Worm (Caenorhabditis elegans) whole organism, young adult: Measurements from ENCODE around the gene R144.13.

Experiments
- B0019.2 ChIP-seq: fragments of 200-800 bp; sonication (Bioruptor generic); conservative IDR thresholded peaks from 2 replicates; pipeline ENCODE4 v1.3.6; 2022; ENCODE audit warnings: missing genetic modification reagents, missing genetic modification characterization, missing compliant biosample characterization
- B0035.1 ChIP-seq: sonication (generic microtip); optimal IDR thresholded peaks from 2 replicates; lab custom pipeline; 2016; ENCODE audit warnings: missing genetic modification characterization, mild to moderate bottlenecking, missing compliant biosample characterization, missing genotype, missing genetic modification reagents
- C06A6.2 ChIP-seq: fragments of 200-800 bp; sonication (Bioruptor generic); conservative IDR thresholded peaks from 2 replicates; pipeline ENCODE4 v1.3.6; 2022; ENCODE audit warnings: missing genetic modification characterization, missing compliant biosample characterization
- F33H1.4 ChIP-seq: fragments of 200-800 bp; sonication (Bioruptor generic); IDR thresholded peaks from 2 replicates; pipeline ENCODE4 v1.3.6; 2022; ENCODE audit warnings: missing genetic modification reagents, missing genetic modification characterization, missing compliant biosample characterization
- F37B4.10 ChIP-seq: fragments of 200-800 bp; sonication (Bioruptor generic); IDR thresholded peaks from 2 replicates; pipeline ENCODE4 v1.3.6; 2022; ENCODE audit warnings: missing genetic modification characterization, missing compliant biosample characterization
- F49E8.2 ChIP-seq: sonication (generic microtip); optimal IDR thresholded peaks from 3 replicates; lab custom pipeline; 2017; ENCODE audit warnings: missing genetic modification characterization, mild to moderate bottlenecking, missing compliant biosample characterization, antibody characterized with exemption, moderate library complexity; ENCODE audit not compliant: insufficient read depth
- F52B5.7 ChIP-seq: sonication (generic microtip); optimal IDR thresholded peaks from 2 replicates; lab custom pipeline; 2016; ENCODE audit warnings: mild to moderate bottlenecking, missing genetic modification characterization, missing compliant biosample characterization
- F55B11.4 ChIP-seq: sonication (generic microtip); optimal IDR thresholded peaks from 2 replicates; lab custom pipeline; 2016; ENCODE audit warnings: missing compliant biosample characterization, missing genetic modification characterization, borderline replicate concordance; ENCODE audit not compliant: insufficient read depth
- F57C9.4 ChIP-seq: sonication (generic microtip); optimal IDR thresholded peaks from 2 replicates; lab custom pipeline; 2017; ENCODE audit warnings: mild to moderate bottlenecking, missing genetic modification characterization, missing compliant biosample characterization
- K12H6.12 ChIP-seq: fragments of 200-800 bp; sonication (Bioruptor generic); optimal IDR thresholded peaks from 2 replicates; lab custom pipeline; 2018; ENCODE audit warnings: mild to moderate bottlenecking, missing genetic modification characterization, missing compliant biosample characterization
- Y53F4B.3 ChIP-seq: fragments of 200-800 bp; sonication (Bioruptor generic); IDR thresholded peaks from 2 replicates; pipeline ENCODE4 v1.3.6; 2022; ENCODE audit warnings: missing genetic modification reagents, missing genetic modification characterization, missing compliant biosample characterization
- Y95B8A.8 ChIP-seq: fragments of 200-800 bp; sonication (Bioruptor generic); IDR thresholded peaks from 2 replicates; pipeline ENCODE4 v1.3.6; 2022; ENCODE audit warnings: missing genetic modification reagents, missing genetic modification characterization, missing compliant biosample characterization
- ama-1 ChIP-seq, 3 experiments: fragments of 150-350 bp in 1 of 3; sonication (generic microtip) in 2 of 3; optimal IDR thresholded peaks; 2 replicates each; lab custom pipeline; 2014 to 2018; ENCODE audit warnings: missing biosample characterization in 2 of 3, missing genetic modification characterization in 2 of 3, missing genetic modification reagents in 2 of 3
- athp-1 ChIP-seq: sonication (generic microtip); optimal IDR thresholded peaks from 2 replicates; lab custom pipeline; 2017; ENCODE audit warnings: mild to moderate bottlenecking, missing genetic modification characterization, missing compliant biosample characterization
- attf-5 ChIP-seq: fragments of 200-800 bp; sonication (Bioruptor generic); optimal IDR thresholded peaks from 2 replicates; lab custom pipeline; 2018; ENCODE audit warnings: mild to moderate bottlenecking, missing genetic modification characterization, missing compliant biosample characterization
- bed-1 ChIP-seq: fragments of 200-800 bp; sonication (Bioruptor generic); IDR thresholded peaks from 2 replicates; pipeline ENCODE4 v1.3.6; 2022; ENCODE audit warnings: missing genetic modification reagents, missing genetic modification characterization, missing compliant biosample characterization
- ceh-100 ChIP-seq: fragments of 200-800 bp; sonication (Bioruptor generic); IDR thresholded peaks from 2 replicates; pipeline ENCODE4 v1.3.6; 2022; ENCODE audit warnings: missing genetic modification reagents, missing genetic modification characterization, missing compliant biosample characterization
- ceh-27 ChIP-seq: fragments of 200-800 bp; sonication (Bioruptor generic); optimal IDR thresholded peaks from 2 replicates; lab custom pipeline; 2018; ENCODE audit warnings: mild to moderate bottlenecking, missing genetic modification characterization, moderate library complexity, missing compliant biosample characterization
- ceh-40 ChIP-seq: fragments of 200-800 bp; sonication (Bioruptor generic); IDR thresholded peaks from 2 replicates; pipeline ENCODE4 v1.3.6; 2022; ENCODE audit warnings: missing genetic modification characterization, missing compliant biosample characterization
- ceh-58 ChIP-seq: fragments of 200-800 bp; sonication (Bioruptor generic); IDR thresholded peaks from 2 replicates; pipeline ENCODE4 v1.3.6; 2022; ENCODE audit warnings: missing genetic modification characterization, missing compliant biosample characterization
- ceh-79 ChIP-seq: sonication (generic microtip); optimal IDR thresholded peaks from 2 replicates; lab custom pipeline; 2017; ENCODE audit warnings: mild to moderate bottlenecking, missing genetic modification characterization, missing compliant biosample characterization
- chd-7 ChIP-seq: sonication (generic microtip); optimal IDR thresholded peaks from 2 replicates; lab custom pipeline; 2016; ENCODE audit warnings: mild to moderate bottlenecking, missing genetic modification characterization, moderate library complexity, missing compliant biosample characterization
- dpff-1 ChIP-seq: sonication (generic microtip); optimal IDR thresholded peaks from 2 replicates; lab custom pipeline; 2017; ENCODE audit warnings: mild to moderate bottlenecking, missing genetic modification characterization, missing compliant biosample characterization
- efl-1 ChIP-seq: fragments of 150-350 bp; optimal IDR thresholded peaks from 2 replicates; lab custom pipeline; 2014; ENCODE audit warnings: missing biosample characterization, missing genetic modification reagents, missing genetic modification characterization
- egl-44 ChIP-seq: fragments of 200-800 bp; sonication (Bioruptor generic); IDR thresholded peaks from 2 replicates; pipeline ENCODE4 v1.3.6; 2022; ENCODE audit warnings: missing genetic modification reagents, missing genetic modification characterization, missing compliant biosample characterization
- egrh-3 ChIP-seq: fragments of 200-800 bp; sonication (Bioruptor generic); IDR thresholded peaks from 2 replicates; pipeline ENCODE4 v1.3.6; 2022; ENCODE audit warnings: missing genetic modification reagents, missing genetic modification characterization, missing compliant biosample characterization
- ekl-4 ChIP-seq: fragments of 200-800 bp; sonication (Bioruptor generic); IDR thresholded peaks from 2 replicates; pipeline ENCODE4 v1.3.6; 2022; ENCODE audit warnings: missing genetic modification reagents, missing genetic modification characterization, missing compliant biosample characterization
- him-1 ChIP-seq: sonication (generic microtip); optimal IDR thresholded peaks from 2 replicates; lab custom pipeline; 2016; ENCODE audit warnings: missing genotype, missing genetic modification reagents, missing genetic modification characterization, missing compliant biosample characterization
- hmg-1.2 ChIP-seq: fragments of 200-800 bp; sonication (Bioruptor generic); IDR thresholded peaks from 2 replicates; pipeline ENCODE4 v1.3.6; 2022; ENCODE audit warnings: missing genetic modification reagents, missing genetic modification characterization, missing compliant biosample characterization
- hmg-20 ChIP-seq: fragments of 200-800 bp; sonication (Bioruptor generic); IDR thresholded peaks from 2 replicates; pipeline ENCODE4 v1.3.6; 2022; ENCODE audit warnings: missing genetic modification reagents, missing genetic modification characterization, missing compliant biosample characterization
- let-526 ChIP-seq: fragments of 200-800 bp; sonication (Bioruptor generic); IDR thresholded peaks from 2 replicates; pipeline ENCODE4 v1.3.6; 2022; ENCODE audit warnings: missing genetic modification reagents, missing genetic modification characterization, missing compliant biosample characterization
- lin-26 ChIP-seq: fragments of 200-800 bp; sonication (Bioruptor generic); IDR thresholded peaks from 2 replicates; pipeline ENCODE4 v1.3.6; 2022; ENCODE audit warnings: missing genetic modification reagents, missing genetic modification characterization, missing compliant biosample characterization
- lin-35 ChIP-seq, 3 experiments: fragments of 150-350 bp in 2 of 3; sonication (generic microtip) in 1 of 3; optimal IDR thresholded peaks; 2 replicates each; lab custom pipeline; 2014 to 2018; ENCODE audit warnings: missing biosample characterization in 3 of 3, missing genetic modification characterization in 3 of 3, missing genetic modification reagents in 3 of 3
- lin-40 ChIP-seq: sonication (generic microtip); optimal IDR thresholded peaks from 2 replicates; lab custom pipeline; 2016; ENCODE audit warnings: missing genetic modification characterization, mild to moderate bottlenecking, missing compliant biosample characterization, missing genotype, missing genetic modification reagents
- mcd-1 ChIP-seq: fragments of 200-800 bp; sonication (Bioruptor generic); IDR thresholded peaks from 2 replicates; pipeline ENCODE4 v1.3.6; 2022; ENCODE audit warnings: missing genetic modification reagents, missing genetic modification characterization, missing compliant biosample characterization
- nfyb-1 ChIP-seq: fragments of 200-800 bp; sonication (Bioruptor generic); IDR thresholded peaks from 2 replicates; pipeline ENCODE4 v1.3.6; 2022; ENCODE audit warnings: missing genetic modification reagents, missing genetic modification characterization, missing compliant biosample characterization
- nhr-80 ChIP-seq: sonication (generic microtip); optimal IDR thresholded peaks from 2 replicates; lab custom pipeline; 2016; ENCODE audit warnings: missing genetic modification characterization, missing compliant biosample characterization
- nhr-90 ChIP-seq: sonication (generic microtip); optimal IDR thresholded peaks from 2 replicates; lab custom pipeline; 2016; ENCODE audit warnings: missing genotype, mild to moderate bottlenecking, missing genetic modification characterization, missing compliant biosample characterization
- sdz-38 ChIP-seq: sonication (generic microtip); optimal IDR thresholded peaks from 2 replicates; lab custom pipeline; 2016; ENCODE audit warnings: missing genotype, missing genetic modification characterization, missing compliant biosample characterization
- snpc-1.3 ChIP-seq: sonication (generic microtip); optimal IDR thresholded peaks from 2 replicates; lab custom pipeline; 2017; ENCODE audit warnings: missing genetic modification characterization, mild to moderate bottlenecking, missing compliant biosample characterization, antibody characterized with exemption, moderate library complexity, missing genotype, missing genetic modification reagents; ENCODE audit not compliant: insufficient read depth
- snpc-3.4 ChIP-seq: sonication (generic microtip); optimal IDR thresholded peaks from 2 replicates; lab custom pipeline; 2017; ENCODE audit warnings: missing genetic modification characterization, mild to moderate bottlenecking, missing compliant biosample characterization, antibody characterized with exemption, moderate library complexity, missing genotype, missing genetic modification reagents
- ztf-18 ChIP-seq: sonication (generic microtip); optimal IDR thresholded peaks from 2 replicates; lab custom pipeline; 2016; ENCODE audit warnings: missing genotype, mild to moderate bottlenecking, missing genetic modification characterization, missing compliant biosample characterization

The R144.13 gene

ce11 chrIII:5020924-5021323 lies 2.1 kb upstream of the R144.13 start, which contains the start of gene mdt-11:
Gene mdt-11, plus strand, starts transcription at chrIII:5021224.
- TF ChIP-seq B0035.1 (tag; lab: Kevin White, UChicago): no peak
- no peak for TF ChIP-seq dpff-1
- no peak for TF ChIP-seq F49E8.2
- no peak for TF ChIP-seq ztf-18 (tag; lab: Kevin White, UChicago)

- TF ChIP-seq sdz-38 (tag; lab: Kevin White, UChicago) (no peak), Y95B8A.8 (GFP tag; lab: Robert Waterston, UW) (no peak), hmg-1.2 (GFP tag; lab: Robert Waterston, UW) (no peak), lin-26 (no peak), let-526 (GFP tag; lab: Robert Waterston, UW) (no peak), Y53F4B.3 (GFP tag; lab: Robert Waterston, UW) (no peak), dpff-1 (no peak), bed-1 (no peak), hmg-20 (GFP tag; lab: Robert Waterston, UW) (no peak), ceh-27 (GFP tag; lab: Kevin White, UChicago) (no peak)
These were observed 1.4 kb upstream of the R144.13 start, which contains the start of gene R144.3 for ce11 chrIII:5021689-5022088. Gene R144.3, plus strand, starts transcription at chrIII:5021989.

- TF ChIP-seq K12H6.12 (tag; lab: Kevin White, UChicago): no peak
- TF ChIP-seq egrh-3: no peak
- TF ChIP-seq ama-1 (optimal IDR thresholded peaks at IDR 0.05; lab: Kevin White, UChicago): peak; percentile 43
- no peak for TF ChIP-seq ama-1 (GFP tag; optimal IDR thresholded peaks at IDR 0.05; lab: Kevin White, UChicago)
- 0 out of 2 replicates have a peak, but pooled peaks have one; percentile 12 for TF ChIP-seq nfyb-1 (GFP tag; lab: Robert Waterston, UW)
- TF ChIP-seq lin-35 (GFP tag; optimal IDR thresholded peaks at IDR 0.05; lab: Kevin White, UChicago): peak in 1 of 3 experiments; percentile 4
These were observed 578 bp downstream of the R144.13 start for ce11 chrIII:5023642-5024041.

DNA sequence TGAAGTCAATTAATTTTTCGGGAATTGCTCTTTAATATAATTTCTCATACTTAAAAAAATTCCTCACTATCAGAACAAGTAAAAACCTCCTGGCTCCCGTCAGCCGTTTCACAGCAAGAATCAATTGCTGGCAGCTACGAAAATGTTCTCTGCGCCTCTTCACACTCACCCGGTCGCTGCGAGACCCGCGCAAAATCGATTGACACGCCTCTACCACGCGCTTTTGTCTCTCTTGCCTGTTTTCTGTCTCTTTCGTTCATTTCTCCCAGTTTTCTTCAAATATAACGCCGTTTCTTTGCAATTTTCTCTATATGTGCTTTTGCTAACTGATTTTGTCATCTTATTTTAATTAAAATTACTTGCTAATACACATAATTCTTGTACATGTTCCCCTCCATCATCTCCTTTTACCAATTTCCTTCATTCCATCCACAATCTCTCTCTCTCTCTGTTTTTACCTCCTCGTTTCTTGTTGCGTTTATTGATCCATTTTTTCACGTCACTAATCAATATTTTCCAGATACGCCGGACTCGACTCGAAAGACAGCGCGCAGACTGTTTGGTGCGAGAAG lies 1.4 kb downstream of the R144.13 start, which contains the start of gene pcf-11:
pcf-11 (plus strand) TSS at position 522 of the 572 bp plus-strand sequence.
- TF ChIP-seq F57C9.4 (no peak), ekl-4 (0 out of 2 replicates have a peak, but pooled peaks have one; percentile 20), F33H1.4 (GFP tag; lab: Robert Waterston, UW) (peak; percentile 73), nhr-80 (tag; lab: Kevin White, UChicago) (peak; percentile 24), ceh-58 (GFP tag; lab: Robert Waterston, UW) (no peak), ceh-79 (tag; lab: Kevin White, UChicago) (no peak), B0019.2 (no peak), athp-1 (no peak), egl-44 (GFP tag; lab: Robert Waterston, UW) (no peak), lin-40 (peak; percentile 1), snpc-1.3 (tag; lab: Kevin White, UChicago) (peak; percentile 12), snpc-3.4 (tag; lab: Kevin White, UChicago) (peak; percentile 26), ceh-40 (no peak), mcd-1 (peak; percentile 36; the same call in 1 of the 2 replicates), F52B5.7 (tag; lab: Kevin White, UChicago) (no peak), attf-5 (GFP tag; lab: Kevin White, UChicago) (peak; percentile 26), F55B11.4 (no peak), nhr-90 (tag; lab: Kevin White, UChicago) (no peak), him-1 (no peak), chd-7 (tag; lab: Kevin White, UChicago) (no peak), C06A6.2 (GFP tag; lab: Robert Waterston, UW) (0 out of 2 replicates have a peak, but pooled peaks have one; percentile 13), efl-1 (GFP tag; lab: Kevin White, UChicago) (no peak), F37B4.10 (GFP tag; lab: Robert Waterston, UW) (no peak), hmg-1.2 (GFP tag; lab: Robert Waterston, UW) (peak; percentile 46; the same call in 1 of the 2 replicates), ceh-100 (GFP tag; lab: Robert Waterston, UW) (no peak), lin-35 (GFP tag; optimal IDR thresholded peaks at IDR 0.05; lab: Kevin White, UChicago) (peak in 1 of 3 experiments; percentile 58), F49E8.2 (no peak)
